Fruit fly (Drosophila melanogaster) whole organism, embryonic: ENCODE data around the gene drongo.

ENCODE experiments used
- Atf3 ChIP-seq: fragments of 200-800 bp; sonication (Bioruptor generic); optimal IDR thresholded peaks from 3 replicates; lab custom pipeline; 2016; ENCODE audit warnings: missing biosample characterization, missing genetic modification characterization
- Awh ChIP-seq: fragments of 200-800 bp; sonication (Bioruptor generic); IDR thresholded peaks from 2 replicates; pipeline ENCODE4, ENCODE4 v1.3.6; 2022; ENCODE audit warnings: missing biosample characterization, missing genetic modification characterization
- CG11695 ChIP-seq: fragments of 200-800 bp; sonication (Bioruptor generic); IDR thresholded peaks from 3 replicates; pipeline ENCODE4 v1.3.6; 2022; ENCODE audit warnings: missing biosample characterization, missing genetic modification characterization
- CG12391 ChIP-seq: fragments of 200-800 bp; sonication (Bioruptor generic); optimal IDR thresholded peaks from 3 replicates; lab custom pipeline; 2018; ENCODE audit warnings: missing biosample characterization, mild to moderate bottlenecking, missing genetic modification characterization, moderate library complexity
- CG14441 ChIP-seq: fragments of 200-800 bp; sonication (Bioruptor generic); IDR thresholded peaks from 2 replicates; pipeline ENCODE4 v1.3.6; 2022; ENCODE audit warnings: missing biosample characterization, missing genetic modification characterization
- CG15269 ChIP-seq: fragments of 200-800 bp; sonication (Bioruptor generic); optimal IDR thresholded peaks from 2 replicates; lab custom pipeline; 2018; ENCODE audit warnings: missing biosample characterization, mild to moderate bottlenecking, missing genetic modification characterization, moderate library complexity
- CG15601 ChIP-seq: fragments of 200-800 bp; sonication (Bioruptor generic); optimal IDR thresholded peaks from 3 replicates; lab custom pipeline; 2019; ENCODE audit warnings: missing biosample characterization, mild to moderate bottlenecking, missing genetic modification characterization, moderate library complexity
- CG1603 ChIP-seq: fragments of 200-800 bp; sonication (Bioruptor generic); optimal IDR thresholded peaks from 2 replicates; lab custom pipeline; 2019; ENCODE audit warnings: missing biosample characterization, mild to moderate bottlenecking, missing genetic modification characterization, moderate library complexity
- CG17186 ChIP-seq: fragments of 200-800 bp; sonication (Bioruptor generic); optimal IDR thresholded peaks from 3 replicates; lab custom pipeline; 2017; ENCODE audit warnings: missing biosample characterization, missing genetic modification reagents, missing genetic modification characterization
- CG17328 ChIP-seq: fragments of 200-800 bp; sonication (Bioruptor generic); IDR thresholded peaks from 2 replicates; pipeline ENCODE4 v1.3.6; 2022; ENCODE audit warnings: missing biosample characterization, missing genetic modification characterization
- CG18262 ChIP-seq: fragments of 200-800 bp; optimal IDR thresholded peaks from 3 replicates; lab custom pipeline; 2019; ENCODE audit warnings: missing biosample characterization, mild to moderate bottlenecking, missing genetic modification characterization, moderate library complexity
- CG2678 ChIP-seq: fragments of 200-800 bp; sonication (Bioruptor generic); optimal IDR thresholded peaks from 3 replicates; lab custom pipeline; 2019; ENCODE audit warnings: missing biosample characterization, mild to moderate bottlenecking, missing genetic modification characterization, moderate library complexity
- CG2712 ChIP-seq: fragments of 200-800 bp; optimal IDR thresholded peaks from 3 replicates; lab custom pipeline; 2019; ENCODE audit warnings: missing biosample characterization, mild to moderate bottlenecking, missing genetic modification characterization, moderate library complexity
- CG31365 ChIP-seq: fragments of 200-800 bp; sonication (Bioruptor generic); optimal IDR thresholded peaks from 2 replicates; lab custom pipeline; 2018; ENCODE audit warnings: missing biosample characterization, mild to moderate bottlenecking, missing genetic modification characterization
- CG34224 ChIP-seq: fragments of 200-800 bp; sonication (Bioruptor generic); IDR thresholded peaks from 3 replicates; pipeline ENCODE4 v1.3.6; 2022; ENCODE audit warnings: missing biosample characterization, missing genetic modification characterization; ENCODE audit not compliant: partially characterized antibody
- CG6683 ChIP-seq: fragments of 200-800 bp; sonication (Bioruptor generic); optimal IDR thresholded peaks from 2 replicates; lab custom pipeline; 2017; ENCODE audit warnings: missing biosample characterization, mild to moderate bottlenecking, missing genetic modification characterization, missing genetic modification reagents
- CG6689 ChIP-seq: fragments of 200-800 bp; sonication (Bioruptor generic); IDR thresholded peaks from 2 replicates; pipeline ENCODE4 v1.3.6; 2022; ENCODE audit warnings: missing biosample characterization, missing genetic modification characterization
- CG7786 ChIP-seq: fragments of 200-800 bp; sonication (Bioruptor generic); optimal IDR thresholded peaks from 2 replicates; lab custom pipeline; 2016; ENCODE audit warnings: missing biosample characterization, missing genetic modification characterization
- CG8388 ChIP-seq: fragments of 200-800 bp; sonication (Bioruptor generic); optimal IDR thresholded peaks from 2 replicates; lab custom pipeline; 2019; ENCODE audit warnings: missing biosample characterization, mild to moderate bottlenecking, missing genetic modification characterization, moderate library complexity
- CG8924 ChIP-seq: fragments of 200-800 bp; optimal IDR thresholded peaks from 3 replicates; lab custom pipeline; 2019; ENCODE audit warnings: missing biosample characterization, mild to moderate bottlenecking, missing genetic modification characterization, moderate library complexity
- CG9876 ChIP-seq: fragments of 200-800 bp; sonication (Bioruptor generic); optimal IDR thresholded peaks from 2 replicates; lab custom pipeline; 2016; ENCODE audit warnings: missing biosample characterization, missing genetic modification characterization
- Chrac-16 ChIP-seq: fragments of 200-800 bp; sonication (Bioruptor generic); optimal IDR thresholded peaks from 3 replicates; lab custom pipeline; 2016; ENCODE audit warnings: missing biosample characterization, missing genetic modification characterization
- CkIIα-i1 ChIP-seq: fragments of 200-800 bp; sonication (Bioruptor generic); IDR thresholded peaks from 2 replicates; pipeline ENCODE4 v1.3.6; 2022; ENCODE audit warnings: missing biosample characterization, missing genetic modification characterization
- Dbx ChIP-seq: fragments of 200-800 bp; sonication (Bioruptor generic); IDR thresholded peaks from 3 replicates; pipeline ENCODE4 v1.3.6; 2022; ENCODE audit warnings: missing biosample characterization, missing genetic modification characterization
- E2f2 ChIP-seq: fragments of 200-800 bp; sonication (Bioruptor generic); IDR thresholded peaks from 2 replicates; pipeline ENCODE4 v1.3.6; 2022; ENCODE audit warnings: missing biosample characterization, missing genetic modification characterization
- H15 ChIP-seq: fragments of 200-800 bp; sonication (Bioruptor generic); IDR thresholded peaks from 3 replicates; pipeline ENCODE4 v1.3.6; 2022; ENCODE audit warnings: missing biosample characterization, missing genetic modification characterization
- Hsf ChIP-seq: fragments of 200-800 bp; sonication (Bioruptor generic); optimal IDR thresholded peaks from 3 replicates; lab custom pipeline; 2016; ENCODE audit warnings: missing biosample characterization, missing genetic modification characterization
- Kr ChIP-seq: fragments of 200-800 bp; sonication (Bioruptor generic); optimal IDR thresholded peaks from 2 replicates; lab custom pipeline; 2017; ENCODE audit warnings: missing biosample characterization, mild to moderate bottlenecking, missing genetic modification characterization
- Med ChIP-seq: fragments of 200-800 bp; sonication (Bioruptor generic); peaks from one replicate; lab custom pipeline; 2016; ENCODE audit warnings: missing biosample characterization, missing genetic modification characterization, mild to moderate bottlenecking, inconsistent platforms, moderate library complexity
- Neu2 ChIP-seq: fragments of 200-800 bp; sonication (Bioruptor generic); optimal IDR thresholded peaks from 3 replicates; lab custom pipeline; 2016; ENCODE audit warnings: missing biosample characterization, missing genetic modification characterization, borderline replicate concordance
- Nf-YA ChIP-seq: fragments of 200-800 bp; sonication (Bioruptor generic); IDR thresholded peaks from 2 replicates; pipeline ENCODE4 v1.3.6; 2022; ENCODE audit warnings: missing biosample characterization, missing genetic modification characterization
- PHDP ChIP-seq: fragments of 200-800 bp; sonication (Bioruptor generic); optimal IDR thresholded peaks from 3 replicates; lab custom pipeline; 2018; ENCODE audit warnings: missing biosample characterization, mild to moderate bottlenecking, missing genetic modification characterization, moderate library complexity
- Ptx1 ChIP-seq: fragments of 200-800 bp; sonication (Bioruptor generic); IDR thresholded peaks from 2 replicates; pipeline ENCODE4 v1.3.6; 2022; ENCODE audit warnings: missing biosample characterization, missing genetic modification characterization
- TFAM ChIP-seq: fragments of 200-800 bp; sonication (Bioruptor generic); optimal IDR thresholded peaks from 2 replicates; lab custom pipeline; 2017; ENCODE audit warnings: missing biosample characterization, missing genetic modification characterization, inconsistent platforms
- Taf1 ChIP-seq: fragments of 200-800 bp; sonication (Bioruptor generic); IDR thresholded peaks from 2 replicates; pipeline ENCODE4 v1.3.6; 2022; ENCODE audit warnings: missing biosample characterization, missing genetic modification characterization
- Xbp1 ChIP-seq: fragments of 200-800 bp; sonication (Bioruptor generic); optimal IDR thresholded peaks from 3 replicates; lab custom pipeline; 2016; ENCODE audit warnings: missing biosample characterization, mild to moderate bottlenecking, missing genetic modification characterization
- YL-1 ChIP-seq: fragments of 200-800 bp; sonication (Bioruptor generic); optimal IDR thresholded peaks from 3 replicates; lab custom pipeline; 2017; ENCODE audit warnings: missing biosample characterization, mild to moderate bottlenecking, missing genetic modification characterization
- abd-A ChIP-seq: fragments of 200-800 bp; sonication (Bioruptor generic); optimal IDR thresholded peaks from 3 replicates; lab custom pipeline; 2019; ENCODE audit warnings: missing biosample characterization, mild to moderate bottlenecking, missing genetic modification characterization, moderate library complexity
- az2 ChIP-seq: fragments of 200-800 bp; sonication (Bioruptor generic); optimal IDR thresholded peaks from 3 replicates; lab custom pipeline; 2016; ENCODE audit warnings: missing biosample characterization, missing genetic modification characterization
- br ChIP-seq: fragments of >200 bp; optimal IDR thresholded peaks from 2 replicates; lab custom pipeline; 2017
- chif ChIP-seq, 2 experiments: fragments of 200-800 bp; sonication (Bioruptor generic); optimal IDR thresholded peaks; 3 replicates each; lab custom pipeline; 2016; ENCODE audit warnings: missing biosample characterization in 2 of 2, missing genetic modification characterization in 2 of 2
- chn ChIP-seq: fragments of 200-800 bp; sonication (Bioruptor generic); optimal IDR thresholded peaks from 2 replicates; lab custom pipeline; 2016; ENCODE audit warnings: missing biosample characterization, missing genetic modification characterization
- gcm2 ChIP-seq: fragments of 200-800 bp; sonication (Bioruptor generic); optimal IDR thresholded peaks from 2 replicates; lab custom pipeline; 2016; ENCODE audit warnings: missing biosample characterization, missing genetic modification characterization
- lab ChIP-seq: fragments of 200-800 bp; sonication (Bioruptor generic); optimal IDR thresholded peaks from 3 replicates; lab custom pipeline; 2017; ENCODE audit warnings: missing biosample characterization, missing genetic modification characterization, mild to moderate bottlenecking, moderate library complexity, missing genetic modification reagents
- pan ChIP-seq, 4 experiments: fragments of >200 bp in 3 of 4; fragments of 200-800 bp in 1 of 4; sonication (Bioruptor generic) in 1 of 4; optimal IDR thresholded peaks in 3 of 4; IDR thresholded peaks in 1 of 4; 2 replicates each; pipeline versions ENCODE4 v1.3.6 to Lab custom; 2017 to 2022; ENCODE audit warnings: missing biosample characterization in 2 of 4, missing genetic modification characterization in 2 of 4, mixed read lengths in 1 of 4
- sens ChIP-seq: fragments of 200-800 bp; sonication (Bioruptor generic); peaks from one replicate; lab custom pipeline; 2016; ENCODE audit warnings: missing biosample characterization, missing genetic modification characterization
- slou ChIP-seq: fragments of 200-800 bp; sonication (Bioruptor generic); optimal IDR thresholded peaks from 3 replicates; lab custom pipeline; 2016; ENCODE audit warnings: missing biosample characterization, missing genetic modification characterization
- ssp ChIP-seq: fragments of 200-800 bp; sonication (Bioruptor generic); IDR thresholded peaks from 2 replicates; pipeline ENCODE4 v1.3.6; 2022; ENCODE audit warnings: missing biosample characterization, missing genetic modification characterization
- tgo ChIP-seq: fragments of 200-800 bp; sonication (Bioruptor generic); IDR thresholded peaks from 3 replicates; pipeline ENCODE4 v1.3.6; 2022; ENCODE audit warnings: missing biosample characterization, missing genetic modification characterization
- ttk ChIP-seq: fragments of 200-800 bp; sonication (Bioruptor generic); IDR thresholded peaks from 2 replicates; pipeline ENCODE4 v2.1.2; 2022; ENCODE audit warnings: missing biosample characterization, missing genetic modification characterization
- vvl ChIP-seq: fragments of 200-800 bp; sonication (Bioruptor generic); IDR thresholded peaks from 2 replicates; pipeline ENCODE4 v1.3.6; 2022; ENCODE audit warnings: missing biosample characterization, missing genetic modification characterization

The drongo gene

dm6 chr2L:889799-890198 is 38.9 kb upstream of the drongo start (continued):
- TF ChIP-seq CG6683 (no peak), br (no peak), Ptx1 (peak; percentile 27; the same call in 1 of the 2 replicates), vvl (GFP tag; lab: Robert Waterston, UW) (peak; percentile 35; the same call in 1 of the 2 replicates), TFAM (GFP tag; lab: Kevin White, UChicago) (no peak), ssp (GFP tag; lab: Robert Waterston, UW) (0 out of 2 replicates have a peak, but pooled peaks have one; percentile 19), Xbp1 (GFP tag; lab: Kevin White, UChicago) (peak; percentile 39), Dbx (0 out of 3 replicates have a peak, but pooled peaks have one; percentile 34), YL-1 (GFP tag; lab: Kevin White, UChicago) (no peak), Taf1 (GFP tag; lab: Robert Waterston, UW) (peak; percentile 26; the same call in 1 of the 2 replicates), CG15269 (tag; lab: Kevin White, UChicago) (peak; percentile 54), CG6689 (GFP tag; lab: Robert Waterston, UW) (peak; percentile 54), abd-A (peak; percentile 8), Med (GFP tag; lab: Kevin White, UChicago) (peak; percentile 63), PHDP (tag; lab: Kevin White, UChicago) (peak; percentile 31), CG15601 (no peak), CG17328 (GFP tag; lab: Robert Waterston, UW) (peak; percentile 63), lab (peak; percentile 34), CG2712 (no peak), Chrac-16 (GFP tag; lab: Kevin White, UChicago) (peak; percentile 42), chn (GFP tag; lab: Kevin White, UChicago) (peak; percentile 19), CG12391 (tag; lab: Kevin White, UChicago) (peak; percentile 41), Nf-YA (GFP tag; lab: Robert Waterston, UW) (no peak), gcm2 (GFP tag; lab: Kevin White, UChicago) (no peak), slou (GFP tag; lab: Kevin White, UChicago) (no peak), CG18262 (tag; lab: Kevin White, UChicago) (no peak), CG8924 (tag; lab: Kevin White, UChicago) (peak; percentile 26), sens (peak; percentile 33), Kr (no peak), az2 (GFP tag; lab: Kevin White, UChicago) (no peak), CG1603 (tag; lab: Kevin White, UChicago) (peak; percentile 79), CG8388 (GFP tag; lab: Kevin White, UChicago) (no peak), CG14441 (GFP tag; lab: Robert Waterston, UW) (peak; percentile 61), Neu2 (GFP tag; lab: Kevin White, UChicago) (no peak), E2f2 (peak; percentile 35; the same call in 1 of the 2 replicates), CG34224 (GFP tag; lab: Robert Waterston, UW) (no peak), CG31365 (tag; lab: Kevin White, UChicago) (no peak), H15 (peak; percentile 35; the same call in 1 of the 3 replicates), Atf3 (peak; percentile 5), CG2678 (tag; lab: Kevin White, UChicago) (peak; percentile 22), tgo (GFP tag; lab: Robert Waterston, UW) (peak; percentile 43; the same call in 2 of the 3 replicates), CkIIα-i1 (GFP tag; lab: Robert Waterston, UW) (no peak), ttk (GFP tag; lab: Robert Waterston, UW) (peak; percentile 40; the same call in 1 of the 2 replicates), Awh (GFP tag; lab: Robert Waterston, UW) (0 out of 2 replicates have a peak, but pooled peaks have one; percentile 29), CG7786 (GFP tag; lab: Kevin White, UChicago) (peak; percentile 54), pan (optimal IDR thresholded peaks at IDR 0.05; lab: Kevin White, UChicago) (no peak), pan (GFP tag; optimal IDR thresholded peaks at IDR 0.05 in 1 of 2, IDR thresholded peaks at IDR 0.05 in 1 of 2) (peak in 1 of 2 experiments; percentile 37), chif (GFP tag; optimal IDR thresholded peaks at IDR 0.05; lab: Kevin White, UChicago) (peak in 1 of 2 experiments; percentile 6), Hsf (GFP tag; lab: Kevin White, UChicago) (peak; percentile 25), CG17186 (GFP tag; lab: Kevin White, UChicago) (no peak), CG11695 (GFP tag; lab: Robert Waterston, UW) (0 out of 3 replicates have a peak, but pooled peaks have one; percentile 19), CG9876 (GFP tag; lab: Kevin White, UChicago) (no peak)
